Fruit fly (Drosophila melanogaster) whole organism, prepupa: ENCODE data around the gene CG15914.

Experiments
- CG11762 ChIP-seq: fragments of 200-800 bp; sonication (Bioruptor generic); optimal IDR thresholded peaks from 3 replicates; lab custom pipeline; 2016; ENCODE audit warnings: missing biosample characterization, missing genetic modification characterization; ENCODE audit not compliant: insufficient read depth
- CG1621 ChIP-seq: fragments of 200-800 bp; sonication (Bioruptor generic); optimal IDR thresholded peaks from 3 replicates; lab custom pipeline; 2018; ENCODE audit warnings: missing biosample characterization, mild to moderate bottlenecking, missing genetic modification characterization
- CG16779 ChIP-seq: fragments of 200-800 bp; sonication (Bioruptor generic); optimal IDR thresholded peaks from 3 replicates; lab custom pipeline; 2017; ENCODE audit warnings: missing biosample characterization, mild to moderate bottlenecking, missing genetic modification characterization
- CG3032 ChIP-seq: fragments of 200-800 bp; optimal IDR thresholded peaks from 2 replicates; lab custom pipeline; 2019; ENCODE audit warnings: missing biosample characterization, mild to moderate bottlenecking, missing genetic modification characterization, moderate library complexity
- CG31627 ChIP-seq: fragments of 200-800 bp; sonication (Bioruptor generic); optimal IDR thresholded peaks from 3 replicates; lab custom pipeline; 2016; ENCODE audit warnings: missing biosample characterization, missing genetic modification characterization
- CG34406 ChIP-seq: fragments of 200-800 bp; sonication (Bioruptor generic); optimal IDR thresholded peaks from 3 replicates; lab custom pipeline; 2016; ENCODE audit warnings: missing biosample characterization, missing genetic modification characterization
- CG4318 ChIP-seq: fragments of 200-800 bp; sonication (Bioruptor generic); optimal IDR thresholded peaks from 3 replicates; lab custom pipeline; 2017; ENCODE audit warnings: missing biosample characterization, mild to moderate bottlenecking, missing genetic modification characterization
- CG6854 ChIP-seq: fragments of 200-800 bp; sonication (Bioruptor generic); optimal IDR thresholded peaks from 2 replicates; lab custom pipeline; 2017; ENCODE audit warnings: missing biosample characterization, mild to moderate bottlenecking, missing genetic modification characterization
- CG7368 ChIP-seq: fragments of 200-800 bp; sonication (Bioruptor generic); optimal IDR thresholded peaks from 3 replicates; lab custom pipeline; 2016; ENCODE audit warnings: missing biosample characterization, missing genetic modification characterization
- CG8319 ChIP-seq: fragments of 200-800 bp; sonication (Bioruptor generic); optimal IDR thresholded peaks from 3 replicates; lab custom pipeline; 2016; ENCODE audit warnings: missing biosample characterization, missing genetic modification characterization
- CG8632 ChIP-seq: fragments of 200-800 bp; sonication (Bioruptor generic); optimal IDR thresholded peaks from 3 replicates; lab custom pipeline; 2016; ENCODE audit warnings: missing biosample characterization, missing genetic modification characterization
- CG9139 ChIP-seq: fragments of 200-800 bp; sonication (Bioruptor generic); optimal IDR thresholded peaks from 3 replicates; lab custom pipeline; 2017; ENCODE audit warnings: missing biosample characterization, mild to moderate bottlenecking, missing genetic modification characterization
- Eip78C ChIP-seq: fragments of 200-800 bp; sonication (Bioruptor generic); peaks from one replicate; lab custom pipeline; 2016; ENCODE audit warnings: missing biosample characterization, missing genetic modification characterization
- Ets21C ChIP-seq: fragments of 200-800 bp; sonication (Bioruptor generic); optimal IDR thresholded peaks from 3 replicates; lab custom pipeline; 2016; ENCODE audit warnings: missing biosample characterization, missing genetic modification characterization
- Ets96B ChIP-seq: fragments of 200-800 bp; optimal IDR thresholded peaks from 2 replicates; lab custom pipeline; 2019; ENCODE audit warnings: missing biosample characterization, mild to moderate bottlenecking, missing genetic modification characterization, moderate library complexity
- Gug ChIP-seq: fragments of 200-800 bp; sonication (Bioruptor generic); IDR thresholded peaks from 2 replicates; pipeline ENCODE4 v1.3.6; 2022; ENCODE audit warnings: missing biosample characterization, missing genetic modification characterization
- Hr38 ChIP-seq: sonication (Bioruptor generic); optimal IDR thresholded peaks from 2 replicates; lab custom pipeline; 2016; ENCODE audit warnings: missing biosample characterization, missing genetic modification characterization
- Hr39 ChIP-seq: fragments of 200-800 bp; sonication (Bioruptor generic); optimal IDR thresholded peaks from 2 replicates; lab custom pipeline; 2016; ENCODE audit warnings: missing biosample characterization, missing genetic modification characterization
- Hr4 ChIP-seq: fragments of 200-800 bp; sonication (Bioruptor generic); optimal IDR thresholded peaks from 3 replicates; lab custom pipeline; 2016; ENCODE audit warnings: missing biosample characterization, missing genetic modification characterization
- Lpt ChIP-seq: fragments of 200-800 bp; sonication (Bioruptor generic); optimal IDR thresholded peaks from 3 replicates; lab custom pipeline; 2016; ENCODE audit warnings: missing biosample characterization, missing genetic modification characterization
- Met ChIP-seq: fragments of 200-800 bp; sonication (Bioruptor generic); optimal IDR thresholded peaks from 3 replicates; lab custom pipeline; 2016; ENCODE audit warnings: missing biosample characterization, missing genetic modification characterization
- Smox ChIP-seq: fragments of 200-800 bp; sonication (Bioruptor generic); optimal IDR thresholded peaks from 3 replicates; lab custom pipeline; 2016; ENCODE audit warnings: missing biosample characterization, missing genetic modification characterization
- Sox102F ChIP-seq: fragments of 200-800 bp; sonication (Bioruptor generic); optimal IDR thresholded peaks from 2 replicates; lab custom pipeline; 2016; ENCODE audit warnings: missing biosample characterization, mild to moderate bottlenecking, missing genetic modification characterization
- Sox14 ChIP-seq: fragments of 200-800 bp; sonication (Bioruptor generic); optimal IDR thresholded peaks from 3 replicates; lab custom pipeline; 2016; ENCODE audit warnings: missing biosample characterization, missing genetic modification characterization
- Sox15 ChIP-seq: fragments of 200-800 bp; sonication (Bioruptor generic); optimal IDR thresholded peaks from 3 replicates; lab custom pipeline; 2016; ENCODE audit warnings: missing biosample characterization, missing genetic modification characterization
- achi ChIP-seq: fragments of 200-800 bp; sonication (Bioruptor generic); optimal IDR thresholded peaks from 3 replicates; lab custom pipeline; 2016; ENCODE audit warnings: missing biosample characterization, missing genetic modification characterization
- acj6 ChIP-seq: fragments of 200-800 bp; sonication (Bioruptor generic); optimal IDR thresholded peaks from 3 replicates; lab custom pipeline; 2016; ENCODE audit warnings: missing biosample characterization, missing genetic modification characterization
- cyc ChIP-seq: fragments of 200-800 bp; sonication (Bioruptor generic); optimal IDR thresholded peaks from 3 replicates; lab custom pipeline; 2016; ENCODE audit warnings: missing biosample characterization, missing genetic modification characterization
- dsx ChIP-seq: fragments of 200-800 bp; optimal IDR thresholded peaks from 3 replicates; lab custom pipeline; 2019; ENCODE audit warnings: missing biosample characterization, mild to moderate bottlenecking, missing genetic modification characterization, moderate library complexity; ENCODE audit not compliant: poor library complexity, severe bottlenecking
- eg ChIP-seq: fragments of 200-800 bp; sonication (Bioruptor generic); IDR thresholded peaks from 3 replicates; pipeline ENCODE4 v1.3.6; 2022; ENCODE audit warnings: missing biosample characterization, missing genetic modification characterization
- esn ChIP-seq: fragments of 200-800 bp; sonication (Bioruptor generic); optimal IDR thresholded peaks from 2 replicates; lab custom pipeline; 2016; ENCODE audit warnings: missing biosample characterization, mild to moderate bottlenecking, missing genetic modification characterization, moderate library complexity
- fd85E ChIP-seq: fragments of 200-800 bp; sonication (Bioruptor generic); optimal IDR thresholded peaks from 3 replicates; lab custom pipeline; 2016; ENCODE audit warnings: missing biosample characterization, missing genetic modification characterization
- net ChIP-seq: fragments of 200-800 bp; sonication (Bioruptor generic); optimal IDR thresholded peaks from 3 replicates; lab custom pipeline; 2016; ENCODE audit warnings: missing biosample characterization, missing genetic modification characterization
- pdm3 ChIP-seq: fragments of 200-800 bp; sonication (Bioruptor generic); optimal IDR thresholded peaks from 3 replicates; lab custom pipeline; 2016; ENCODE audit warnings: missing biosample characterization, missing genetic modification characterization
- spab ChIP-seq: fragments of 200-800 bp; sonication (Bioruptor generic); optimal IDR thresholded peaks from 2 replicates; lab custom pipeline; 2017; ENCODE audit warnings: missing biosample characterization, mild to moderate bottlenecking, missing genetic modification characterization, missing genetic modification reagents
- ss ChIP-seq, 2 experiments: fragments of 200-800 bp; sonication (Bioruptor generic); optimal IDR thresholded peaks; 2 replicates in 1 of 2; 3 replicates in 1 of 2; lab custom pipeline; 2017 to 2018; ENCODE audit warnings: mild to moderate bottlenecking in 2 of 2, missing biosample characterization in 2 of 2, missing genetic modification characterization in 2 of 2, moderate library complexity in 1 of 2
- vri ChIP-seq: fragments of 200-800 bp; sonication (Bioruptor generic); optimal IDR thresholded peaks from 3 replicates; lab custom pipeline; 2016; ENCODE audit warnings: missing biosample characterization, mild to moderate bottlenecking, missing genetic modification characterization

CG15914 gene

DNA sequence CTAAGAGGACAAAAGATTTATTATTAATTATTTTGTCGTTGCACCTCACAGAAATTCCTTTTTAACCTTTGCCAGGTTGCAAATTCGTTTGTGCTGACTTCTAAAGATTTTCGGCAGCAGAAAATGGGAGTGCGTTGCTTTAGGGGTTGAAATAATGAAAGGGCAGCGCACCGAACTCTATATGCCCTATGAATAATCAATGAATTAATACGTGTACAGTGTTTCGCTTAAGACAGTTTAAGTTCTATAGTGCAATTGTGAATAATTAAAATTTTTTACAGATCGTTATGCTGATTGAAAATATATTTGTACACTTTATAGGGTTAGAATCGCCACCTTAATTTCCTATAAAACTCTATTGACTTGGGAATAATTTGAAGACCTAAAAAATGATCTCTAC lies 37.1 kb upstream of the CG15914 start:
- TF ChIP-seq Eip78C (GFP tag; lab: Kevin White, UChicago) (peak; percentile 19), Gug (GFP tag; lab: Robert Waterston, UW) (no peak)

DNA sequence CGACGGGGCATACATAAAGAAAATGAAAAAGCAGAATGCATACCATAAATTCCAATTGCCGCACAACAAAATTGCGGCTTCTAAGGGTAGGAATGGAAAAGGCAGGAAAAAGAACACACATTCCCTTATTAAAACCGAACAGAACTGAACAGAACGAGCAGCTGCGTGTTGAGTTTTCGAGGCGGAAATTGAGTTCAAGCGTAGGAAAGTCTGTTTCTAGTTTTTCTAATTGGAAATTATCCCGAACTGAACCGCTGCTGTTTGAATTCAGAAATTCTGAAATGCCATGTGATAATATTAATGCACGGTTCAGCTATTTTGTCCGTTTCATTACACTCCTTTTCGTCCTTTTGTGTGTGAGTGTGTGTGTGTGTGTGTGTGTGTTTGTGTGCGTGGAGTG lies 36.3 kb upstream of the CG15914 start:
- no peak for TF ChIP-seq Ets21C (GFP tag; lab: Kevin White, UChicago)
- TF ChIP-seq Gug (GFP tag; lab: Robert Waterston, UW), result no peak
- no peak for TF ChIP-seq Sox15 (GFP tag; lab: Kevin White, UChicago)
- TF ChIP-seq Met (GFP tag; lab: Kevin White, UChicago), result no peak
- no peak for TF ChIP-seq CG31627 (GFP tag; lab: Kevin White, UChicago)
- no peak for TF ChIP-seq CG6854 (GFP tag; lab: Kevin White, UChicago)
- TF ChIP-seq CG34406 (GFP tag; lab: Kevin White, UChicago), result no peak

- TF ChIP-seq Sox15 (GFP tag; lab: Kevin White, UChicago) (no peak), Sox14 (GFP tag; lab: Kevin White, UChicago) (no peak), CG4318 (GFP tag; lab: Kevin White, UChicago) (no peak), esn (GFP tag; lab: Kevin White, UChicago) (no peak), CG7368 (GFP tag; lab: Kevin White, UChicago) (no peak), vri (GFP tag; lab: Kevin White, UChicago) (no peak), CG16779 (tag; lab: Kevin White, UChicago) (no peak), dsx (GFP tag; lab: Kevin White, UChicago) (no peak), CG11762 (GFP tag; lab: Kevin White, UChicago) (no peak), net (GFP tag; lab: Kevin White, UChicago) (no peak), Ets96B (no peak), Met (GFP tag; lab: Kevin White, UChicago) (no peak), Hr4 (GFP tag; lab: Kevin White, UChicago) (no peak), fd85E (GFP tag; lab: Kevin White, UChicago) (no peak), Sox102F (GFP tag; lab: Kevin White, UChicago) (no peak), CG8319 (GFP tag; lab: Kevin White, UChicago) (no peak), Hr39 (GFP tag; lab: Kevin White, UChicago) (no peak)
These were observed 35.4 kb upstream of the CG15914 start for dm6 chrX:15817823-15818222.

- TF ChIP-seq Eip78C (GFP tag; lab: Kevin White, UChicago), result peak; percentile 74
- peak; percentile 25 for TF ChIP-seq esn (GFP tag; lab: Kevin White, UChicago)
- TF ChIP-seq CG11762 (GFP tag; lab: Kevin White, UChicago), result no peak
These were observed 34.5 kb upstream of the CG15914 start for dm6 chrX:15818608-15819184.

DNA sequence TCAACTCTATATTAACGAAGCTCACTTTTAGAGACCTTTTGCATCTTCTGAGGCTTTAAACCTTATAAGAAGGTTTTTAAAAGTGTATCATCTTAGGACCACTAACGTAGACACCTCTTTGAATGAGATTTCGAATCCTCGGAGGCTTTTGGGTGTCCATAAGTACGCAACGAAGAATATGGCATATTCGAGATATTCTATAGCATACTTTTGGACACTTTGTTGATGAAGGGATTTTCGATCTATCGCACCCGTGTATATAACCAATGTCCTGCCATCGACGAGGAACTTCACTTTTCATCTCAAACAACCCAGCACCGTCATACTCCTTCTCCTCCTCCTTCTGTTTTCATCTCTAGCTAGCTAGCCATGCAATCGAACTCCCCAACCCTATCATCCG lies 30.9 kb upstream of the CG15914 start:
- TF ChIP-seq CG1621 (no peak), achi (GFP tag; lab: Kevin White, UChicago) (no peak), Lpt (GFP tag; lab: Kevin White, UChicago) (no peak), CG9139 (GFP tag; lab: Kevin White, UChicago) (no peak), acj6 (no peak), CG8632 (GFP tag; lab: Kevin White, UChicago) (no peak), Hr38 (GFP tag; lab: Kevin White, UChicago) (no peak)

DNA sequence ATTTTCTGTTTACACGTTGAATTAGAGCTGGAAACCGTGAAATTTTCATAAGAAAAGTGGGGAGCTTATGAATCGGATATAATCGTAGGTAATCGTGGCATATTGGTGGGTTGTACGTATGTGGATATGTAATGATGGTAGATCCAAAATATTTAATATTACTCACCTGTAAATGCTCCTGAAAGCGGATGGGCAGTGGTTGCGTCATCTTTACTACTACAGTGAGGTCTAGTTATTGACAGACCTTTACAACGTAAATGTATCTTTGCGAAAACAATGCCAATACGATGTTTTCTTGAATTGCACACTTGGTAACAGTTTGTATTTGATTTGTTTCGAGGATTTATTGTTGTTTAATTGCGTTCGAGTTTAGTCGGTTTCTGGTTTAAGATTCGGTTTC lies 19.3 kb upstream of the CG15914 start:
- TF ChIP-seq achi (GFP tag; lab: Kevin White, UChicago) (no peak), Sox14 (GFP tag; lab: Kevin White, UChicago) (no peak), fd85E (GFP tag; lab: Kevin White, UChicago) (no peak), spab (GFP tag; lab: Kevin White, UChicago) (no peak), Smox (GFP tag; lab: Kevin White, UChicago) (no peak), ss (GFP tag; optimal IDR thresholded peaks at IDR 0.05; lab: Kevin White, UChicago) (no peak), esn (GFP tag; lab: Kevin White, UChicago) (no peak), Hr4 (GFP tag; lab: Kevin White, UChicago) (no peak), pdm3 (GFP tag; lab: Kevin White, UChicago) (no peak), cyc (GFP tag; lab: Kevin White, UChicago) (no peak), eg (GFP tag; lab: Robert Waterston, UW) (no peak), CG3032 (tag; lab: Kevin White, UChicago) (no peak)
